Fruit fly (Drosophila melanogaster) whole organism, prepupa: ENCODE data around the gene DCTN6-p27.

Experiments
- CG10631 ChIP-seq: fragments of 200-800 bp; sonication (Bioruptor generic); optimal IDR thresholded peaks from 2 replicates; lab custom pipeline; 2016; ENCODE audit warnings: missing biosample characterization, missing genetic modification characterization
- CG15336 ChIP-seq: fragments of 200-800 bp; sonication (Bioruptor generic); IDR thresholded peaks from 2 replicates; pipeline ENCODE4 v1.3.6; 2022; ENCODE audit warnings: missing biosample characterization, missing genetic modification characterization
- CG31627 ChIP-seq: fragments of 200-800 bp; sonication (Bioruptor generic); optimal IDR thresholded peaks from 3 replicates; lab custom pipeline; 2016; ENCODE audit warnings: missing biosample characterization, missing genetic modification characterization
- CG6163 ChIP-seq: fragments of 200-800 bp; sonication (Bioruptor generic); IDR thresholded peaks from 3 replicates; pipeline ENCODE4 v1.3.6; 2022; ENCODE audit warnings: missing biosample characterization, missing genetic modification characterization
- Hr4 ChIP-seq: fragments of 200-800 bp; sonication (Bioruptor generic); optimal IDR thresholded peaks from 3 replicates; lab custom pipeline; 2016; ENCODE audit warnings: missing biosample characterization, missing genetic modification characterization
- Smox ChIP-seq: fragments of 200-800 bp; sonication (Bioruptor generic); optimal IDR thresholded peaks from 3 replicates; lab custom pipeline; 2016; ENCODE audit warnings: missing biosample characterization, missing genetic modification characterization

- TF ChIP-seq Smox (no peak), Hr4 (no peak), CG10631 (GFP tag; lab: Kevin White, UChicago) (no peak), CG31627 (GFP tag; lab: Kevin White, UChicago) (no peak), CG6163 (GFP tag; lab: Robert Waterston, UW) (no peak), CG15336 (GFP tag; lab: Robert Waterston, UW) (no peak)
These were observed 2.2 kb downstream of the DCTN6-p27 start for dm6 chr2L:19134366-19134689.
